Fruit fly (Drosophila melanogaster) whole organism, embryonic: ENCODE results near the gene dsx.

Source experiments
- Antp ChIP-seq: fragments of 200-800 bp; sonication (Bioruptor generic); optimal IDR thresholded peaks from 3 replicates; lab custom pipeline; 2016; ENCODE audit warnings: missing biosample characterization, missing genetic modification characterization
- Atf-2 ChIP-seq: fragments of 200-800 bp; sonication (Bioruptor generic); optimal IDR thresholded peaks from 2 replicates; lab custom pipeline; 2016; ENCODE audit warnings: missing biosample characterization, missing genetic modification characterization
- Atf6 ChIP-seq: fragments of 200-800 bp; sonication (Bioruptor generic); IDR thresholded peaks from 2 replicates; pipeline ENCODE4 v1.3.6; 2022; ENCODE audit warnings: missing biosample characterization, missing genetic modification characterization
- CG10147 ChIP-seq: fragments of 200-800 bp; sonication (Bioruptor generic); optimal IDR thresholded peaks from 2 replicates; lab custom pipeline; 2019; ENCODE audit warnings: missing biosample characterization, mild to moderate bottlenecking, missing genetic modification characterization, moderate library complexity
- CG10543 ChIP-seq: fragments of 200-800 bp; sonication (Bioruptor generic); optimal IDR thresholded peaks from 3 replicates; lab custom pipeline; 2017; ENCODE audit warnings: missing biosample characterization, mild to moderate bottlenecking, missing genetic modification characterization, moderate library complexity
- CG12071 ChIP-seq: fragments of 200-800 bp; sonication (Bioruptor generic); optimal IDR thresholded peaks from 3 replicates; lab custom pipeline; 2018; ENCODE audit warnings: missing biosample characterization, mild to moderate bottlenecking, missing genetic modification characterization
- CG12155 ChIP-seq: fragments of 200-800 bp; sonication (Bioruptor generic); optimal IDR thresholded peaks from 3 replicates; lab custom pipeline; 2016; ENCODE audit warnings: missing biosample characterization, missing genetic modification characterization
- CG12659 ChIP-seq: fragments of 200-800 bp; sonication (Bioruptor generic); optimal IDR thresholded peaks from 3 replicates; lab custom pipeline; 2017; ENCODE audit warnings: mild to moderate bottlenecking, missing biosample characterization, missing genetic modification reagents, missing genetic modification characterization
- CG14667 ChIP-seq: fragments of 200-800 bp; sonication (Bioruptor generic); IDR thresholded peaks from 2 replicates; pipeline ENCODE4 v1.3.6; 2022; ENCODE audit warnings: missing biosample characterization, missing genetic modification characterization
- CG15269 ChIP-seq: fragments of 200-800 bp; sonication (Bioruptor generic); optimal IDR thresholded peaks from 2 replicates; lab custom pipeline; 2018; ENCODE audit warnings: missing biosample characterization, mild to moderate bottlenecking, missing genetic modification characterization, moderate library complexity
- CG2889 ChIP-seq: fragments of 200-800 bp; sonication (Bioruptor generic); IDR thresholded peaks from 3 replicates; pipeline ENCODE4 v1.3.6; 2022; ENCODE audit warnings: missing biosample characterization, missing genetic modification characterization
- CG31224 ChIP-seq: fragments of 200-800 bp; sonication (Bioruptor generic); IDR thresholded peaks from 2 replicates; pipeline ENCODE4 v1.3.6; 2022; ENCODE audit warnings: missing biosample characterization, missing genetic modification characterization
- CG3163 ChIP-seq: fragments of 200-800 bp; sonication (Bioruptor generic); optimal IDR thresholded peaks from 3 replicates; lab custom pipeline; 2016; ENCODE audit warnings: missing biosample characterization, missing genetic modification characterization
- CG33213 ChIP-seq: fragments of 200-800 bp; sonication (Bioruptor generic); optimal IDR thresholded peaks from 3 replicates; lab custom pipeline; 2016; ENCODE audit warnings: missing biosample characterization, missing genetic modification characterization
- CG3726 ChIP-seq: fragments of 200-800 bp; sonication (Bioruptor generic); IDR thresholded peaks from 3 replicates; pipeline ENCODE4, ENCODE4 v1.3.6; 2022; ENCODE audit warnings: missing biosample characterization, missing genetic modification characterization
- CG6791 ChIP-seq: fragments of 200-800 bp; sonication (Bioruptor generic); IDR thresholded peaks from 3 replicates; pipeline ENCODE4 v1.3.6; 2022; ENCODE audit warnings: missing biosample characterization, missing genetic modification characterization; ENCODE audit not compliant: partially characterized antibody
- CG7745 ChIP-seq: fragments of 200-800 bp; sonication (Bioruptor generic); optimal IDR thresholded peaks from 2 replicates; lab custom pipeline; 2018; ENCODE audit warnings: missing biosample characterization, mild to moderate bottlenecking, missing genetic modification characterization, moderate library complexity
- CG7786 ChIP-seq: fragments of 200-800 bp; sonication (Bioruptor generic); optimal IDR thresholded peaks from 2 replicates; lab custom pipeline; 2016; ENCODE audit warnings: missing biosample characterization, missing genetic modification characterization
- CG8290 ChIP-seq, 3 experiments: fragments of 200-800 bp; sonication (Bioruptor generic); optimal IDR thresholded peaks; 2 replicates each; lab custom pipeline; 2016 to 2019; ENCODE audit warnings: missing biosample characterization in 3 of 3, missing genetic modification characterization in 3 of 3, mild to moderate bottlenecking in 2 of 3, moderate library complexity in 1 of 3
- D19B ChIP-seq: fragments of 200-800 bp; sonication (Bioruptor generic); optimal IDR thresholded peaks from 2 replicates; lab custom pipeline; 2017; ENCODE audit warnings: missing biosample characterization, mild to moderate bottlenecking, missing genetic modification characterization
- H2.0 ChIP-seq: fragments of 200-800 bp; sonication (Bioruptor generic); IDR thresholded peaks from 2 replicates; pipeline ENCODE4 v1.3.6; 2022; ENCODE audit warnings: missing biosample characterization, missing genetic modification characterization
- HLH3B ChIP-seq: fragments of 200-800 bp; sonication (Bioruptor generic); IDR thresholded peaks from 2 replicates; pipeline ENCODE4 v1.3.6; 2022; ENCODE audit warnings: missing biosample characterization, missing genetic modification characterization
- HLH4C ChIP-seq: fragments of 200-800 bp; sonication (Bioruptor generic); IDR thresholded peaks from 3 replicates; pipeline ENCODE4 v1.3.6; 2022; ENCODE audit warnings: missing biosample characterization, missing genetic modification characterization; ENCODE audit not compliant: partially characterized antibody
- HLHmδ ChIP-seq: fragments of 200-800 bp; sonication (Bioruptor generic); optimal IDR thresholded peaks from 2 replicates; lab custom pipeline; 2018; ENCODE audit warnings: missing biosample characterization, mild to moderate bottlenecking, missing genetic modification characterization, moderate library complexity
- Optix ChIP-seq: fragments of 200-800 bp; sonication (Bioruptor generic); IDR thresholded peaks from 3 replicates; pipeline ENCODE4 v1.3.6; 2022; ENCODE audit warnings: missing biosample characterization, missing genetic modification characterization
- Poxn ChIP-seq: fragments of 200-800 bp; sonication (Bioruptor generic); IDR thresholded peaks from 2 replicates; pipeline ENCODE4 v1.3.6; 2022; ENCODE audit warnings: missing biosample characterization, missing genetic modification characterization
- Rfx ChIP-seq: fragments of 200-800 bp; sonication (Bioruptor generic); IDR thresholded peaks from 2 replicates; pipeline ENCODE4 v1.3.6; 2022; ENCODE audit warnings: missing biosample characterization, missing genetic modification characterization
- bab2 ChIP-seq: fragments of 200-800 bp; sonication (Bioruptor generic); optimal IDR thresholded peaks from 2 replicates; lab custom pipeline; 2016; ENCODE audit warnings: missing biosample characterization, missing genetic modification characterization
- bowl ChIP-seq: fragments of 200-800 bp; sonication (Bioruptor generic); IDR thresholded peaks from 2 replicates; pipeline ENCODE4 v1.3.6; 2022; ENCODE audit warnings: missing biosample characterization, missing genetic modification characterization
- bsh ChIP-seq, 2 experiments: fragments of 200-800 bp; sonication (Bioruptor generic); optimal IDR thresholded peaks; 2 replicates each; lab custom pipeline; 2017 to 2018; ENCODE audit warnings: mild to moderate bottlenecking in 2 of 2, missing biosample characterization in 2 of 2, missing genetic modification characterization in 2 of 2, moderate library complexity in 1 of 2
- ci ChIP-seq: fragments of 200-800 bp; sonication (Bioruptor generic); IDR thresholded peaks from 3 replicates; pipeline ENCODE4 v1.3.6; 2022; ENCODE audit warnings: missing biosample characterization, missing genetic modification characterization
- corto ChIP-seq: fragments of 200-800 bp; sonication (Bioruptor generic); optimal IDR thresholded peaks from 2 replicates; lab custom pipeline; 2016; ENCODE audit warnings: missing biosample characterization, mild to moderate bottlenecking, missing genetic modification characterization, moderate library complexity
- dmrt99B ChIP-seq: fragments of 200-800 bp; sonication (Bioruptor generic); optimal IDR thresholded peaks from 2 replicates; lab custom pipeline; 2018; ENCODE audit warnings: missing biosample characterization, mild to moderate bottlenecking, missing genetic modification characterization, moderate library complexity
- en ChIP-seq: fragments of 200-800 bp; sonication (Bioruptor generic); optimal IDR thresholded peaks from 2 replicates; lab custom pipeline; 2016; ENCODE audit warnings: missing biosample characterization, missing genetic modification characterization
- fru ChIP-seq: fragments of >200 bp; optimal IDR thresholded peaks from 2 replicates; lab custom pipeline; 2017
- grau ChIP-seq: fragments of 200-800 bp; optimal IDR thresholded peaks from 3 replicates; lab custom pipeline; 2019; ENCODE audit warnings: missing biosample characterization, mild to moderate bottlenecking, missing genetic modification characterization, moderate library complexity
- gsb ChIP-seq: fragments of 200-800 bp; sonication (Bioruptor generic); IDR thresholded peaks from 2 replicates; pipeline ENCODE4 v1.3.6; 2022; ENCODE audit warnings: missing biosample characterization, missing genetic modification characterization
- hb ChIP-seq: fragments of 200-800 bp; sonication (Bioruptor generic); IDR thresholded peaks from 3 replicates; pipeline ENCODE4 v1.3.6; 2022; ENCODE audit warnings: missing biosample characterization, missing genetic modification characterization; ENCODE audit not compliant: partially characterized antibody
- ind ChIP-seq: fragments of 200-800 bp; sonication (Bioruptor generic); optimal IDR thresholded peaks from 3 replicates; lab custom pipeline; 2016; ENCODE audit warnings: missing biosample characterization, missing genetic modification characterization
- ken ChIP-seq: fragments of 200-800 bp; sonication (Bioruptor generic); IDR thresholded peaks from 3 replicates; pipeline ENCODE4 v1.3.6; 2022; ENCODE audit warnings: missing biosample characterization, missing genetic modification characterization
- otp ChIP-seq: fragments of 200-800 bp; sonication (Bioruptor generic); IDR thresholded peaks from 3 replicates; pipeline ENCODE4, ENCODE4 v1.3.6; 2022; ENCODE audit warnings: missing biosample characterization, missing genetic modification characterization
- pfk ChIP-seq: fragments of 200-800 bp; sonication (Bioruptor generic); optimal IDR thresholded peaks from 2 replicates; lab custom pipeline; 2018; ENCODE audit warnings: missing biosample characterization, mild to moderate bottlenecking, missing genetic modification characterization, moderate library complexity
- phol ChIP-seq: fragments of 200-800 bp; sonication (Bioruptor generic); optimal IDR thresholded peaks from 3 replicates; lab custom pipeline; 2018; ENCODE audit warnings: missing biosample characterization, mild to moderate bottlenecking, missing genetic modification characterization, moderate library complexity
- scrt ChIP-seq: fragments of 200-800 bp; sonication (Bioruptor generic); optimal IDR thresholded peaks from 2 replicates; lab custom pipeline; 2018; ENCODE audit warnings: missing biosample characterization, mild to moderate bottlenecking, missing genetic modification characterization, moderate library complexity
- sima ChIP-seq: fragments of 200-800 bp; sonication (Bioruptor generic); optimal IDR thresholded peaks from 2 replicates; lab custom pipeline; 2016; ENCODE audit warnings: missing biosample characterization, missing genetic modification characterization
- so ChIP-seq: fragments of 200-800 bp; sonication (Bioruptor generic); IDR thresholded peaks from 3 replicates; pipeline ENCODE4 v1.3.6; 2022; ENCODE audit warnings: missing biosample characterization, missing genetic modification characterization
- tgo ChIP-seq: fragments of 200-800 bp; sonication (Bioruptor generic); IDR thresholded peaks from 3 replicates; pipeline ENCODE4 v1.3.6; 2022; ENCODE audit warnings: missing biosample characterization, missing genetic modification characterization
- ttk ChIP-seq: fragments of 200-800 bp; sonication (Bioruptor generic); IDR thresholded peaks from 2 replicates; pipeline ENCODE4 v2.1.2; 2022; ENCODE audit warnings: missing biosample characterization, missing genetic modification characterization
- unpg ChIP-seq: fragments of 200-800 bp; sonication (Bioruptor generic); optimal IDR thresholded peaks from 3 replicates; lab custom pipeline; 2018; ENCODE audit warnings: missing biosample characterization, mild to moderate bottlenecking, missing genetic modification characterization, moderate library complexity

dsx gene

dm6 chr3R:7892246-7893000, 74.8 kb downstream of the dsx start (continued):
- peak; percentile 69 for TF ChIP-seq CG10543
- no peak for TF ChIP-seq so (GFP tag; lab: Robert Waterston, UW)
- peak; percentile 92 for TF ChIP-seq phol (tag; lab: Kevin White, UChicago)
- TF ChIP-seq CG7745: no peak
- TF ChIP-seq D19B (GFP tag; lab: Kevin White, UChicago): peak; percentile 56
- no peak for TF ChIP-seq ken (GFP tag; lab: Robert Waterston, UW)
- TF ChIP-seq bowl (GFP tag; lab: Robert Waterston, UW): no peak
- TF ChIP-seq corto (GFP tag; lab: Kevin White, UChicago): no peak
- TF ChIP-seq CG31224 (GFP tag; lab: Robert Waterston, UW): peak; percentile 36; the same call in 1 of the 2 replicates
- no peak for TF ChIP-seq CG12071 (GFP tag; lab: Kevin White, UChicago)
- TF ChIP-seq pfk (GFP tag; lab: Kevin White, UChicago): no peak
- TF ChIP-seq Optix (GFP tag; lab: Robert Waterston, UW): no peak
- TF ChIP-seq hb (GFP tag; lab: Robert Waterston, UW): no peak
- no peak for TF ChIP-seq gsb (GFP tag; lab: Robert Waterston, UW)
- peak in 1 of 2 experiments; percentile 25 for TF ChIP-seq bsh (GFP tag; optimal IDR thresholded peaks at IDR 0.05; lab: Kevin White, UChicago)
- TF ChIP-seq CG2889 (GFP tag; lab: Robert Waterston, UW): no peak
- TF ChIP-seq fru (lab: Kevin White, UChicago): no peak
- peak; percentile 22 for TF ChIP-seq scrt (GFP tag; lab: Kevin White, UChicago)
- TF ChIP-seq CG8290 (GFP tag; optimal IDR thresholded peaks at IDR 0.05; lab: Kevin White, UChicago): no peak
- TF ChIP-seq CG8290 (tag; optimal IDR thresholded peaks at IDR 0.05; lab: Kevin White, UChicago): peak; percentile 29 to 52
- TF ChIP-seq CG12659 (GFP tag; lab: Kevin White, UChicago): peak; percentile 44
- TF ChIP-seq en: no peak
- TF ChIP-seq CG6791 (GFP tag; lab: Robert Waterston, UW): no peak
- peak; percentile 88 for TF ChIP-seq Rfx (GFP tag; lab: Robert Waterston, UW)
- no peak for TF ChIP-seq HLHmδ (GFP tag; lab: Kevin White, UChicago)
- TF ChIP-seq CG15269 (tag; lab: Kevin White, UChicago): peak; percentile 24
- TF ChIP-seq CG7786 (GFP tag; lab: Kevin White, UChicago): no peak
- no peak for TF ChIP-seq sima (GFP tag; lab: Kevin White, UChicago)
- peak; percentile 54; the same call in 2 of the 3 replicates for TF ChIP-seq tgo
- TF ChIP-seq dmrt99B: peak; percentile 48
- no peak for TF ChIP-seq Poxn
- TF ChIP-seq ci (GFP tag; lab: Robert Waterston, UW): peak; percentile 63; the same call in 2 of the 3 replicates
- TF ChIP-seq HLH4C (GFP tag; lab: Robert Waterston, UW): no peak
- no peak; the same call in none of the 2 replicates for TF ChIP-seq HLH3B (GFP tag; lab: Robert Waterston, UW)
- TF ChIP-seq ttk (GFP tag; lab: Robert Waterston, UW): peak; percentile 32; the same call in 1 of the 2 replicates
- peak; percentile 43 for TF ChIP-seq H2.0 (GFP tag; lab: Robert Waterston, UW)
- TF ChIP-seq Antp: no peak
- 0 out of 3 replicates have a peak, but pooled peaks have one; percentile 20 for TF ChIP-seq CG3726 (GFP tag; lab: Robert Waterston, UW)
- peak; percentile 57 for TF ChIP-seq CG10147 (GFP tag; lab: Kevin White, UChicago)
- no peak for TF ChIP-seq Atf-2 (GFP tag; lab: Kevin White, UChicago)
- peak; percentile 49 for TF ChIP-seq ind
- TF ChIP-seq CG12155 (GFP tag; lab: Kevin White, UChicago): no peak
- peak; percentile 31 for TF ChIP-seq grau
- no peak for TF ChIP-seq bab2 (GFP tag; lab: Kevin White, UChicago)
- TF ChIP-seq CG3163: no peak
- peak; percentile 61 for TF ChIP-seq Atf6 (GFP tag; lab: Robert Waterston, UW)
- TF ChIP-seq unpg (GFP tag; lab: Kevin White, UChicago): peak; percentile 0
- no peak for TF ChIP-seq CG33213 (GFP tag; lab: Kevin White, UChicago)
- TF ChIP-seq CG14667 (GFP tag; lab: Robert Waterston, UW): peak; percentile 41; the same call in 1 of the 2 replicates
- no peak for TF ChIP-seq otp (GFP tag; lab: Robert Waterston, UW)
